Fruit fly (Drosophila melanogaster) whole organism, prepupa: ENCODE results near the gene CG2616.

Experiments used
- CG16779 ChIP-seq: fragments of 200-800 bp; sonication (Bioruptor generic); optimal IDR thresholded peaks from 3 replicates; lab custom pipeline; 2017; ENCODE audit warnings: missing biosample characterization, mild to moderate bottlenecking, missing genetic modification characterization
- CG6792 ChIP-seq: fragments of 200-800 bp; sonication (Bioruptor generic); optimal IDR thresholded peaks from 3 replicates; lab custom pipeline; 2016; ENCODE audit warnings: missing biosample characterization, missing genetic modification characterization
- Ets96B ChIP-seq: fragments of 200-800 bp; optimal IDR thresholded peaks from 2 replicates; lab custom pipeline; 2019; ENCODE audit warnings: missing biosample characterization, mild to moderate bottlenecking, missing genetic modification characterization, moderate library complexity
- Gug ChIP-seq: fragments of 200-800 bp; sonication (Bioruptor generic); IDR thresholded peaks from 2 replicates; pipeline ENCODE4 v1.3.6; 2022; ENCODE audit warnings: missing biosample characterization, missing genetic modification characterization
- Hr39 ChIP-seq: fragments of 200-800 bp; sonication (Bioruptor generic); optimal IDR thresholded peaks from 2 replicates; lab custom pipeline; 2016; ENCODE audit warnings: missing biosample characterization, missing genetic modification characterization
- Smox ChIP-seq: fragments of 200-800 bp; sonication (Bioruptor generic); optimal IDR thresholded peaks from 3 replicates; lab custom pipeline; 2016; ENCODE audit warnings: missing biosample characterization, missing genetic modification characterization
- fkh ChIP-seq: fragments of 200-800 bp; sonication (Bioruptor generic); optimal IDR thresholded peaks from 3 replicates; lab custom pipeline; 2017; ENCODE audit warnings: missing biosample characterization, mild to moderate bottlenecking, missing genetic modification characterization, moderate library complexity

DNA sequence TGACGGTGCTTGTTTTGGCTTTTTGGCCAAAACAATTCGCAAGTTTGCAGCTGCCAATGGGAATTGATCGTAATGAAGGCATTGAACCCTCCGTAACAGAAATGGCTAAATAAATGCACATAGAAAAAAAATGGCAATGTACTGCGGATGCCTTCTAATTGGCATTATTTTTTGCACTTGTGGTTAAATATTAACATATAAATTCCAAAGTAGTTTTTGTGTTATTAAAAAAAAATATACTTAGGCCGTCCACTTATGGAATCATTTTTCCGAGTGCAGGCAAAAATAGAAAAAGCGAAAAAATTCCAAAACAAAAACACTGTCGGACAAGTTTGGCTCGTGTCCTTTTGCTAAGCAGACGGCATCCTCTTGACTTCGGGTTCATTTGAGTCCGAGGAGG lies 35.4 kb upstream of the CG2616 start:
- no peak for TF ChIP-seq Gug (GFP tag; lab: Robert Waterston, UW)
- no peak for TF ChIP-seq CG16779
- no peak for TF ChIP-seq Smox (GFP tag; lab: Kevin White, UChicago)
- no peak for TF ChIP-seq Ets96B (tag; lab: Kevin White, UChicago)
- no peak for TF ChIP-seq CG6792 (GFP tag; lab: Kevin White, UChicago)
- TF ChIP-seq fkh (GFP tag; lab: Kevin White, UChicago) = no peak
- no peak for TF ChIP-seq Hr39 (GFP tag; lab: Kevin White, UChicago)
